Fruit fly (Drosophila melanogaster): ENCODE measurements around the gene CG42505.

DNA sequence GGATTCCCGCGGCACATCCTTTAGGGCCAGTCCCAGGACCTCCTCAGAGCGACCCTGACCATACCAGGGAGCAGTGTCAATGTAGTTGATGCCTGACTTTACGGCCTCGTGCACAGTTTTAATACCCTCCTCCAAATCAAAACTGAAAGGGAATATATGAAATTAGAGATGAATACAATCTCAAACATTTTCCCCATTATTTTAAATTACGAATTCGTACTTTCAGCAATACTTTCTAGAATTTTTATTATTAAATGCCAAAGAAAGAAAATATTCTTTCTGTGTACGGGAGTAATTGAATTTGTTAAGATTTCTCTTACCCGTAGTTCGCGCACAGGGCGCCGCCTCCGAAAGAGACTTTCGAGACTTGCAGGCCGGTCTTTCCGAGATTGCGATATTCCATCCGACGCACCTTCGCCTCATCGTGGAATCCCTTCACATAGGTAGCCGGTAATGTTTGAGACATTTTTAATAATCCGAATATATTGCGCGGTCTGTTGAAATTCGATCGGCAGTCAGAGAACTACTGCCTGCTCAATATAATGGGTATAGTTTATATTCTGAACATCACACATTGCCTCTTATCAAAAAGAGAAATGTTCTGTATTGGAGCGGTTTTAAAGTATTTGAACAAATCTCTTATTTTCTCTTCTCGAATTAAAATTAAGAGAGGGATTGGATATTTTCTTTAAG lies 51.5 kb downstream of the CG42505 start, which contains the start of gene CG18547:
- no peak for TF ChIP-seq CG8478 (optimal IDR thresholded peaks at IDR 0.05)
- TF ChIP-seq CTCF (optimal IDR thresholded peaks at IDR 0.05) = no peak

All from S2 (cell line).